Worm (Caenorhabditis elegans) whole organism, late embryonic: ENCODE data around the gene hrpl-1.

Source experiments
- T23F11.4 ChIP-seq: fragments of 200-800 bp; sonication (Bioruptor generic); optimal IDR thresholded peaks from 2 replicates; lab custom pipeline; 2018; ENCODE audit warnings: mild to moderate bottlenecking, missing genetic modification characterization, missing compliant biosample characterization
- ceh-22 ChIP-seq: sonication (generic microtip); optimal IDR thresholded peaks from 2 replicates; lab custom pipeline; 2017; ENCODE audit warnings: missing biosample characterization, missing genetic modification characterization
- dmd-4 ChIP-seq: sonication (generic microtip); optimal IDR thresholded peaks from 2 replicates; lab custom pipeline; 2016; ENCODE audit warnings: borderline replicate concordance, missing genetic modification characterization, missing compliant biosample characterization
- fkh-10 ChIP-seq: fragments of 150-350 bp; optimal IDR thresholded peaks from 2 replicates; lab custom pipeline; 2014; ENCODE audit warnings: missing biosample characterization, missing genetic modification reagents, missing genetic modification characterization
- fkh-6 ChIP-seq: sonication (generic microtip); optimal IDR thresholded peaks from 2 replicates; lab custom pipeline; 2016; ENCODE audit warnings: missing genetic modification characterization, missing compliant biosample characterization
- hlh-15 ChIP-seq: sonication (generic microtip); optimal IDR thresholded peaks from 2 replicates; lab custom pipeline; 2016; ENCODE audit warnings: missing genetic modification characterization, missing compliant biosample characterization
- hlh-6 ChIP-seq: sonication (generic microtip); optimal IDR thresholded peaks from 2 replicates; lab custom pipeline; 2016; ENCODE audit warnings: missing genotype, missing genetic modification characterization, missing compliant biosample characterization
- nhr-11 ChIP-seq: fragments of 150-350 bp; optimal IDR thresholded peaks from 2 replicates; lab custom pipeline; 2014; ENCODE audit warnings: missing biosample characterization, missing genetic modification characterization
- pag-3 ChIP-seq: sonication (generic microtip); optimal IDR thresholded peaks from 2 replicates; lab custom pipeline; 2016; ENCODE audit warnings: missing compliant biosample characterization, missing genetic modification characterization, borderline replicate concordance
- pha-4 ChIP-seq: fragments of 150-350 bp; optimal IDR thresholded peaks from 2 replicates; lab custom pipeline; 2018; ENCODE audit warnings: missing biosample characterization, missing genetic modification reagents, missing genetic modification characterization
- pqm-1 ChIP-seq: sonication (generic microtip); optimal IDR thresholded peaks from 2 replicates; lab custom pipeline; 2016; ENCODE audit warnings: missing genetic modification characterization, missing compliant biosample characterization
- rnt-1 ChIP-seq: sonication (generic microtip); optimal IDR thresholded peaks from 2 replicates; lab custom pipeline; 2016; ENCODE audit warnings: missing genetic modification characterization, missing compliant biosample characterization
- unc-86 ChIP-seq: sonication (generic microtip); optimal IDR thresholded peaks from 2 replicates; lab custom pipeline; 2016; ENCODE audit warnings: missing genetic modification characterization, missing compliant biosample characterization

ce11 chrII:6934729-6935128, 36.2 kb downstream of the hrpl-1 start:
- TF ChIP-seq pag-3 (tag; lab: Kevin White, UChicago) (no peak), rnt-1 (tag; lab: Kevin White, UChicago) (no peak), fkh-6 (tag; lab: Kevin White, UChicago) (no peak), T23F11.4 (no peak), hlh-15 (tag; lab: Kevin White, UChicago) (no peak), pha-4 (tag; lab: Kevin White, UChicago) (no peak), dmd-4 (tag; lab: Kevin White, UChicago) (no peak), pqm-1 (tag; lab: Kevin White, UChicago) (no peak), nhr-11 (no peak), hlh-6 (no peak), ceh-22 (tag; lab: Kevin White, UChicago) (no peak), fkh-10 (no peak), unc-86 (tag; lab: Kevin White, UChicago) (no peak)
